Worm (Caenorhabditis elegans): ENCODE data around the gene srh-62.

srh-62 gene

DNA sequence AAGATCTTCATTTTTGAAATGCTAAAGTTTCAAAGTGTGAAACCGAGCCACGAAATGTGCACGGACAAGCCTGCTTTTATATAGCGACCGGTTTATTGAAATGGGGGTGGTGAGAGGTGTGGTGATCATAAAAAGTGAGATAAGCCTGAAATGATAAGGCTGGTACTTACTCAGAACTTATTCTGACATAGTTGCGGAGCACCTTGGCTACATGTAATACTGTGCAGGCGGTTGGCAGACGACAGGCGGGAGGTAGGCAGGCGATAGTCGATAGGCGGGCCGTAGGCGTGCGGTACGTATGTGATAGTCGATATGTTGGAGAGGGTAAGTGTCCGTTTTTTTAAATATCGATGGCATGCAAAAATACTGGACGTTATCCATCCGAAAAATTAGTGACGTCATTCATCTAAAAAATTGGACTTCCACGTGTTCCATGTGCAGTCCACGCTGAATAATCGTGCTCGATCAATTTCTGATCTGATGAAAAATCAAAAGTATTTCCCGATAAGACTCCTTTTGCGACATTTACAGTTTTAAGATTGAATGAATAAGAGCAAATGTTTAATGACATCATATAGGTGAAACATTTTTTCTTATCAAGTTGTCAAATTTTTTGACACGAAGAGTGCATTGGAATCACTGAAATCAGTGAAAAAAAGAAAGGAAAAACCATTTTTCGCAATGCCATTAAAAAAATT is 14.9 kb upstream of the srh-62 start, which contains the start of gene irg-8:
Gene irg-8 (minus strand): TSS at position 51 of the 698 bp plus-strand sequence.
- TF ChIP-seq ceh-22 (tag; optimal IDR thresholded peaks at IDR 0.05) = no peak

ce11 chrV:415072-415471 is 12.1 kb upstream of the srh-62 start:
- TF ChIP-seq fkh-6 (tag; optimal IDR thresholded peaks at IDR 0.05) = no peak
- peak; percentile 18 for TF ChIP-seq elt-2 (tag; optimal IDR thresholded peaks at IDR 0.05)

DNA sequence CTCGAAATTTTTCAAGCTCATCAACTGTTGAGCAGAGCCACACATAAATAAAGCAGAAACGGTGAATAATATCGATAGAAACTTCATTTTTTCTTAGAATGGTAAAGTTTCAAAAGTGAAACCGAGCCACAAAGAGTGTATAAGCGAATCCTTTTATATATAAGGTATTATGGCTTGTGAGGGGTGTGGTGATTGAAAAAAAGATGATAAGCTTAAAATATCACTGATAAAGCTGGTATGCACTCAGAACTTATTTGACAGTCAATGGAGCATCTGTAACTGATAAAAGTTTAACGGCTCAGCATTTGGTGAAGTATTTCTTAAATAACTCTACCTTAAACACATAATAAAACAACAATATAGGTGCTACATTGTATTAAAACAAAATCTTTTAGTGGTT is 11.7 kb upstream of the srh-62 start, which contains the start of gene dod-19:
Gene dod-19 (minus strand): TSS at position 130 of the 400 bp plus-strand sequence.
- no peak for TF ChIP-seq T23F11.4 (GFP tag; optimal IDR thresholded peaks at IDR 0.05)
- TF ChIP-seq pax-1 (tag; optimal IDR thresholded peaks at IDR 0.05) = no peak
- no peak for TF ChIP-seq ttx-3 (tag; optimal IDR thresholded peaks at IDR 0.05)
- TF ChIP-seq fkh-6 (tag; optimal IDR thresholded peaks at IDR 0.05) = no peak
- TF ChIP-seq Y22D7AL.16 (tag; optimal IDR thresholded peaks at IDR 0.05) = no peak
- no peak for TF ChIP-seq mec-3 (tag; optimal IDR thresholded peaks at IDR 0.05; ENCODE audit: borderline replicate concordance)
- TF ChIP-seq ceh-31 (tag; optimal IDR thresholded peaks at IDR 0.05) = no peak
- TF ChIP-seq lin-11 (tag; optimal IDR thresholded peaks at IDR 0.05) = no peak
- TF ChIP-seq ceh-9 (tag; optimal IDR thresholded peaks at IDR 0.05) = no peak
- no peak for TF ChIP-seq odd-2 (tag; optimal IDR thresholded peaks at IDR 0.05)
- no peak for TF ChIP-seq fax-1 (tag; optimal IDR thresholded peaks at IDR 0.05)
- no peak for TF ChIP-seq eyg-1 (tag; optimal IDR thresholded peaks at IDR 0.05)
- TF ChIP-seq syd-9 (tag; optimal IDR thresholded peaks at IDR 0.05) = no peak
- TF ChIP-seq ceh-30 (tag; optimal IDR thresholded peaks at IDR 0.05) = no peak

DNA sequence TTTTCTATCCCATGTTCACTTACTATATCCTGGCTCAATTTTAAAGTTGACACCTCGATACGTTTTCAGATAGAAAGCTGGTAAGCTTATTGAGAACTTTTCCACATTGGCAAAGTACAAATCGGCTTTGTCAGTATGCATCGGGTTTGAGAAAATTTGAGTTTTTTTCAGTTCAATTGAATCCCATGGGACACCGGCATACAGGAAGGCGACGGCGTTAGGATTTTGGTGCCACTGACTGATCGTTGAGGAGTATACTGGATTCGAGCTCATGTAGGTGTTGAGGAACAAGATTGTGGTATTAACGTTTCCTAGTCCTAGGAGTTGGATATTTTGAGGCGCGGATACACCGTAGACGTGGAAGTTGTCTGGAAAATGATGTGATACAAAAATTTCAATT is 9.9 kb upstream of the srh-62 start:
- TF ChIP-seq K02D7.2 (tag; optimal IDR thresholded peaks at IDR 0.05) (no peak), dve-1 (tag; optimal IDR thresholded peaks at IDR 0.05) (no peak), pha-2 (tag; optimal IDR thresholded peaks at IDR 0.05) (no peak), elt-2 (tag; optimal IDR thresholded peaks at IDR 0.05) (no peak), eyg-1 (tag; optimal IDR thresholded peaks at IDR 0.05) (no peak), mec-3 (tag; optimal IDR thresholded peaks at IDR 0.05; ENCODE audit: borderline replicate concordance) (no peak), madf-2 (tag; optimal IDR thresholded peaks at IDR 0.05) (no peak), fkh-10 (GFP tag; optimal IDR thresholded peaks at IDR 0.05) (no peak), pat-9 (tag; optimal IDR thresholded peaks at IDR 0.05) (no peak)

- no peak for TF ChIP-seq ceh-14 (tag; optimal IDR thresholded peaks at IDR 0.05)
- no peak for TF ChIP-seq unc-3 (GFP tag; conservative IDR thresholded peaks at IDR 0.05)
- no peak for TF ChIP-seq unc-3 (tag; optimal IDR thresholded peaks at IDR 0.05)
- no peak for TF ChIP-seq ceh-19 (GFP tag; optimal IDR thresholded peaks at IDR 0.05)
- TF ChIP-seq C38D4.7 (GFP tag; optimal IDR thresholded peaks at IDR 0.05) = no peak
- no peak for TF ChIP-seq nhr-232 (tag; optimal IDR thresholded peaks at IDR 0.05)
- TF ChIP-seq elt-4 (tag; optimal IDR thresholded peaks at IDR 0.05) = no peak
- no peak for TF ChIP-seq gmeb-2 (tag; optimal IDR thresholded peaks at IDR 0.05)
Measured at ce11 chrV:404210-404669, 1.3 kb upstream of the srh-62 start, which contains the start of gene nhr-252. TSS of gene nhr-252 (plus strand) at chrV:404619.

DNA sequence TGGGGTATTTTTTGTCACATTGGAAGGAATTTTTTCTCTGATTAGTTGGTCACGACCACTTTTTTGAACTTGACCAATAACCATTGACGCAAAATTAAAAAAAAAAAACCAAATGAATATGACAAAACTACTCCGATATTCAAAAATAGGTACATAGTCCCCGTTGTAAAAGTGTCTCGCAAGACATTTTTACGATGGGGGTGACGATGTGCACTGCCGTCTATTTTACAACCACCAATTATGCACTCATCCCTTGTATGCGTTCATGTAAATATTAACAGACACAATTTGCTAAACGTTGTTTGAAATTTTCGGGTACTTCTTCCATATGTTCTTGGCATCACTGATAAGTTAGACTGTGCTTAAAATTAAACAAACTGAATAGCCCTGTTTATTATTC is 3.2 kb downstream of the srh-62 start, which contains the start of gene scl-27:
Gene scl-27 (plus strand): TSS at position 301 of the 400 bp plus-strand sequence.
- TF ChIP-seq pat-9 (tag; optimal IDR thresholded peaks at IDR 0.05) = no peak
- no peak for TF ChIP-seq ceh-18 (tag; optimal IDR thresholded peaks at IDR 0.05)
- TF ChIP-seq hlh-30 (tag; optimal IDR thresholded peaks at IDR 0.05; ENCODE audit: insufficient read depth) = no peak
- TF ChIP-seq ceh-19 (GFP tag; optimal IDR thresholded peaks at IDR 0.05) = no peak
- no peak for TF ChIP-seq tbx-7 (tag; optimal IDR thresholded peaks at IDR 0.05)
- no peak for TF ChIP-seq K02D7.2 (tag; optimal IDR thresholded peaks at IDR 0.05)
- TF ChIP-seq pros-1 (tag; optimal IDR thresholded peaks at IDR 0.05) = no peak
- no peak for TF ChIP-seq gmeb-2 (tag; optimal IDR thresholded peaks at IDR 0.05)
- TF ChIP-seq hlh-6 (tag; optimal IDR thresholded peaks at IDR 0.05) = no peak
- no peak for TF ChIP-seq ceh-48 (tag; optimal IDR thresholded peaks at IDR 0.05)
- TF ChIP-seq fax-1 (tag; optimal IDR thresholded peaks at IDR 0.05) = no peak
- TF ChIP-seq che-1 (tag; optimal IDR thresholded peaks at IDR 0.05) = no peak
- no peak for TF ChIP-seq ceh-30 (tag; optimal IDR thresholded peaks at IDR 0.05)
- no peak for TF ChIP-seq pha-4 (tag; optimal IDR thresholded peaks at IDR 0.05)
- no peak for TF ChIP-seq rnt-1 (tag; optimal IDR thresholded peaks at IDR 0.05)
- no peak for TF ChIP-seq pax-1 (tag; optimal IDR thresholded peaks at IDR 0.05)
- TF ChIP-seq ets-4 (tag; optimal IDR thresholded peaks at IDR 0.05) = no peak
- no peak for TF ChIP-seq madf-2 (tag; optimal IDR thresholded peaks at IDR 0.05)
- no peak for TF ChIP-seq syd-9 (tag; optimal IDR thresholded peaks at IDR 0.05)
- no peak for TF ChIP-seq ceh-9 (tag; optimal IDR thresholded peaks at IDR 0.05)

Measured in whole organism, late embryonic.